Worm (Caenorhabditis elegans): ENCODE results near the gene ceh-20.

Gene ceh-20

ce11 chrIII:6961167-6961566 lies 18.5 kb upstream of the ceh-20 start (continued):
- peak; percentile 75 for TF ChIP-seq xnd-1 (tag; optimal IDR thresholded peaks at IDR 0.05)
- TF ChIP-seq hlh-26 (GFP tag; conservative IDR thresholded peaks at IDR 0.05) = no peak
- TF ChIP-seq somi-1 (GFP tag; optimal IDR thresholded peaks at IDR 0.05) = no peak
- TF ChIP-seq dpff-1 (tag; optimal IDR thresholded peaks at IDR 0.05) = no peak
- TF ChIP-seq fkh-3 (tag; optimal IDR thresholded peaks at IDR 0.05) = no peak
- peak; percentile 36; the same call in 1 of the 2 replicates for TF ChIP-seq lir-1 (GFP tag; conservative IDR thresholded peaks at IDR 0.05)
- TF ChIP-seq ccch-3 (GFP tag; optimal IDR thresholded peaks at IDR 0.05) = no peak
- peak; percentile 64 for TF ChIP-seq lin-54 (GFP tag; optimal IDR thresholded peaks at IDR 0.05)
- TF ChIP-seq F33H1.4 (GFP tag; IDR thresholded peaks at IDR 0.05) = peak; percentile 72
- TF ChIP-seq cebp-2 (GFP tag; IDR thresholded peaks at IDR 0.05) = no peak
- TF ChIP-seq Y53G8AR.9 (GFP tag; conservative IDR thresholded peaks at IDR 0.05) = no peak
- TF ChIP-seq Y79H2A.3 (GFP tag; conservative IDR thresholded peaks at IDR 0.05) = no peak
- TF ChIP-seq athp-1 (tag; optimal IDR thresholded peaks at IDR 0.05) = no peak
- TF ChIP-seq mxl-1 (tag; optimal IDR thresholded peaks at IDR 0.05) = no peak
- TF ChIP-seq madf-6 (GFP tag; IDR thresholded peaks at IDR 0.05) = peak; percentile 95
- TF ChIP-seq unc-130 (GFP tag; optimal IDR thresholded peaks at IDR 0.05) = peak; percentile 46
- TF ChIP-seq F55B11.4 (tag; optimal IDR thresholded peaks at IDR 0.05; ENCODE audit: borderline replicate concordance, insufficient read depth) = no peak
- TF ChIP-seq atf-7 (tag; optimal IDR thresholded peaks at IDR 0.05) = no peak
- TF ChIP-seq nhr-179 (tag; optimal IDR thresholded peaks at IDR 0.05) = no peak
- TF ChIP-seq nhr-80 (tag; optimal IDR thresholded peaks at IDR 0.05) = no peak
- no peak for TF ChIP-seq ama-1 (optimal IDR thresholded peaks at IDR 0.05)
- no peak for TF ChIP-seq ama-1 (GFP tag; optimal IDR thresholded peaks at IDR 0.05)
- TF ChIP-seq attf-3 (GFP tag; conservative IDR thresholded peaks at IDR 0.05) = peak; percentile 71
- no peak for TF ChIP-seq F57C9.4 (tag; optimal IDR thresholded peaks at IDR 0.05)
- TF ChIP-seq D2030.7 (GFP tag; IDR thresholded peaks at IDR 0.05) = peak; percentile 69
- TF ChIP-seq efl-1 (GFP tag; optimal IDR thresholded peaks at IDR 0.05) = peak; percentile 98
- TF ChIP-seq sea-2 (GFP tag; IDR thresholded peaks at IDR 0.05) = no peak
- no peak for TF ChIP-seq rec-8 (tag; optimal IDR thresholded peaks at IDR 0.05)
- no peak for TF ChIP-seq pbrm-1 (GFP tag; IDR thresholded peaks at IDR 0.05)
- TF ChIP-seq ets-4 (GFP tag; optimal IDR thresholded peaks at IDR 0.05) = no peak
- TF ChIP-seq mel-28 (tag; optimal IDR thresholded peaks at IDR 0.05; ENCODE audit: borderline replicate concordance) = no peak
- peak; percentile 11 for TF ChIP-seq K12H6.12 (tag; optimal IDR thresholded peaks at IDR 0.05)
- TF ChIP-seq nfya-1 (tag; optimal IDR thresholded peaks at IDR 0.05; ENCODE audit: borderline replicate concordance, insufficient read depth) = no peak
- TF ChIP-seq mcd-1 (GFP tag; IDR thresholded peaks at IDR 0.05) = 0 out of 2 replicates have a peak, but pooled peaks have one; percentile 9
- TF ChIP-seq ceh-58 (GFP tag; IDR thresholded peaks at IDR 0.05) = no peak
- TF ChIP-seq snpc-1.1 (tag; optimal IDR thresholded peaks at IDR 0.05; ENCODE audit: insufficient read depth) = peak; percentile 15
- no peak for TF ChIP-seq ceh-27 (GFP tag; optimal IDR thresholded peaks at IDR 0.05)
- peak in 1 of 3 experiments; percentile 51 for TF ChIP-seq lin-35 (GFP tag; optimal IDR thresholded peaks at IDR 0.05)
- no peak for TF ChIP-seq ztf-22 (GFP tag; optimal IDR thresholded peaks at IDR 0.05)
- TF ChIP-seq ZK185.1 (tag; optimal IDR thresholded peaks at IDR 0.05; ENCODE audit: poor library complexity, severe bottlenecking) = no peak
- no peak for TF ChIP-seq lin-40 (tag; optimal IDR thresholded peaks at IDR 0.05)
- 0 out of 2 replicates have a peak, but pooled peaks have one; percentile 7 for TF ChIP-seq Y95B8A.8 (GFP tag; IDR thresholded peaks at IDR 0.05)
- TF ChIP-seq K11D2.4 (GFP tag; IDR thresholded peaks at IDR 0.05) = no peak
- TF ChIP-seq zim-3 (tag; optimal IDR thresholded peaks at IDR 0.05) = no peak
- TF ChIP-seq ceh-100 (GFP tag; IDR thresholded peaks at IDR 0.05) = no peak
- TF ChIP-seq ceh-79 (tag; optimal IDR thresholded peaks at IDR 0.05) = no peak
- TF ChIP-seq tbp1 (GFP tag; optimal IDR thresholded peaks at IDR 0.05) = peak; percentile 19
- TF ChIP-seq B0035.1 (tag; optimal IDR thresholded peaks at IDR 0.05) = no peak
- TF ChIP-seq bed-2 (GFP tag; IDR thresholded peaks at IDR 0.05) = no peak

Data from whole organism, young adult.